Worm (Caenorhabditis elegans) whole organism, mixed stage, embryonic: ENCODE results near the gene cnc-2.

Experiments
- M03D4.4 ChIP-seq: sonication (generic microtip); optimal IDR thresholded peaks from 2 replicates; lab custom pipeline; 2017; ENCODE audit warnings: mild to moderate bottlenecking, missing genetic modification characterization, missing compliant biosample characterization
- bed-3 ChIP-seq: fragments of 200-800 bp; sonication (Bioruptor generic); optimal IDR thresholded peaks from 3 replicates; lab custom pipeline; 2018; ENCODE audit warnings: mild to moderate bottlenecking, missing genetic modification characterization, moderate library complexity, missing compliant biosample characterization
- blmp-1 ChIP-seq: fragments of 150-350 bp; optimal IDR thresholded peaks from 2 replicates; lab custom pipeline; 2014; ENCODE audit warnings: missing biosample characterization, missing genetic modification characterization
- ceh-43 ChIP-seq: fragments of 200-800 bp; sonication (Bioruptor generic); optimal IDR thresholded peaks from 2 replicates; lab custom pipeline; 2018; ENCODE audit warnings: mild to moderate bottlenecking, missing genetic modification characterization, moderate library complexity, missing compliant biosample characterization
- drap-1 ChIP-seq: fragments of 200-800 bp; sonication (Bioruptor generic); optimal IDR thresholded peaks from 3 replicates; lab custom pipeline; 2018; ENCODE audit warnings: mild to moderate bottlenecking, missing genetic modification characterization, missing compliant biosample characterization
- elt-3 ChIP-seq: fragments of 150-350 bp; optimal IDR thresholded peaks from 2 replicates; lab custom pipeline; 2014; ENCODE audit warnings: missing biosample characterization, missing genetic modification characterization
- flh-1 ChIP-seq: fragments of 200-800 bp; sonication (Bioruptor generic); optimal IDR thresholded peaks from 2 replicates; lab custom pipeline; 2018; ENCODE audit warnings: mild to moderate bottlenecking, missing genetic modification characterization, moderate library complexity, missing compliant biosample characterization
- ham-2 ChIP-seq: fragments of 200-800 bp; sonication (Bioruptor generic); optimal IDR thresholded peaks from 2 replicates; lab custom pipeline; 2018; ENCODE audit warnings: mild to moderate bottlenecking, missing genetic modification characterization, missing compliant biosample characterization
- lin-13 ChIP-seq: fragments of 150-350 bp; optimal IDR thresholded peaks from 2 replicates; lab custom pipeline; 2014; ENCODE audit warnings: missing biosample characterization, missing genetic modification characterization
- lin-32 ChIP-seq: fragments of 200-800 bp; sonication (Bioruptor generic); optimal IDR thresholded peaks from 2 replicates; lab custom pipeline; 2018; ENCODE audit warnings: mild to moderate bottlenecking, missing genetic modification characterization, missing compliant biosample characterization
- mab-5 ChIP-seq: fragments of 150-350 bp; optimal IDR thresholded peaks from 2 replicates; lab custom pipeline; 2014; ENCODE audit warnings: missing biosample characterization, missing genetic modification characterization
- mep-1 ChIP-seq: fragments of 150-350 bp; optimal IDR thresholded peaks from 2 replicates; lab custom pipeline; 2017; ENCODE audit warnings: missing biosample characterization, missing genetic modification reagents, missing genetic modification characterization, inconsistent platforms
- nhr-28 ChIP-seq: fragments of 150-350 bp; optimal IDR thresholded peaks from 2 replicates; lab custom pipeline; 2014; ENCODE audit warnings: missing biosample characterization, missing genetic modification characterization
- snpc-4 ChIP-seq: fragments of 150-350 bp; optimal IDR thresholded peaks from 2 replicates; lab custom pipeline; 2014; ENCODE audit warnings: missing biosample characterization, missing genetic modification characterization
- sptf-1 ChIP-seq: sonication (generic microtip); optimal IDR thresholded peaks from 2 replicates; lab custom pipeline; 2017; ENCODE audit warnings: mild to moderate bottlenecking, missing genetic modification characterization, moderate library complexity, missing compliant biosample characterization
- unc-39 ChIP-seq: fragments of 150-350 bp; optimal IDR thresholded peaks from 2 replicates; lab custom pipeline; 2014; ENCODE audit warnings: missing biosample characterization, missing genetic modification characterization
- unc-62 ChIP-seq: fragments of 150-350 bp; optimal IDR thresholded peaks from 2 replicates; lab custom pipeline; 2014; ENCODE audit warnings: missing biosample characterization, missing genetic modification reagents, missing genetic modification characterization
- ztf-11 ChIP-seq: fragments of 150-350 bp; optimal IDR thresholded peaks from 2 replicates; lab custom pipeline; 2014; ENCODE audit warnings: missing biosample characterization, missing genetic modification characterization

cnc-2 gene

DNA sequence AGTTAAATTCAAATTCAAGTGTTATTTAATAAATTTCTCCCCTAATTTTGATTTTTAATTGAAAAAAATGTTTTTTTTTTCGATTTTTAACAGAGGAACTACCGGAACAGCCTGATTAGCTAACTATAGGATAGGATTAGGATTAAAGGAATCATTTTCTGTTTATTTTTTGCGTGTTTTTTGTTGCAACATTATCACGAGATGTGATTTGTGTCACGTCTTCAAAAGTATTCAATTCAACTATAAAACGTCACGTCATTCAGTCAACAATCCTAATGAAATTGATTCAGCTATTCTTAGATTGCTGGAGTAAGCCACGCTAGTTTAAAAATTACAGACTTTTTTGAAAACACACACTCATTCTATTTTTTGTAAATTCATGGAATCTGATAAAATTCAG lies 39.3 kb downstream of the cnc-2 start:
- TF ChIP-seq M03D4.4 (tag; lab: Kevin White, UChicago) (no peak), bed-3 (GFP tag; lab: Kevin White, UChicago) (no peak)

DNA sequence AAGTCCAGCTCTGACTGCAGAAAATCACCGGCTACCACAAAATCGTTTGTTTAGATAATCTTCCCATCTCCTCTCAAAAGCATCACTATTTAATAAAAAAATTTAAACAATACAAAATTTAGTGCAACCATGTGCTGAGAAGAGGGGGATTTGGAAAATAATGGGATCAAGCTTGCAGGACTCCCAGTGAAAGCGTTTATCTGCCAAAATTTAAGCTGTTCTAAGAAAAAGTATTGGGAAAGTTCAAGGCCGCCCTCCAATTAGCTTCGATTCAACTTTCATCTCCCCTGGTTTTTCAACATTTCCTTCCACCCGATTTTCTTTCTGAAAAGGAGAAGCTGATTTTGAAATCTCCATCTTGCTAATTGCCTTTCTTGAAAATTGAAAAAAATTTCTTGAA lies 41.9 kb downstream of the cnc-2 start:
- TF ChIP-seq ceh-43 (GFP tag; lab: Kevin White, UChicago) (no peak), unc-62 (GFP tag; lab: Kevin White, UChicago) (no peak), lin-13 (no peak), drap-1 (no peak), M03D4.4 (tag; lab: Kevin White, UChicago) (no peak), snpc-4 (tag; lab: Kevin White, UChicago) (no peak), ztf-11 (no peak), nhr-28 (no peak), unc-39 (tag; lab: Kevin White, UChicago) (no peak), blmp-1 (no peak), sptf-1 (no peak), flh-1 (GFP tag; lab: Kevin White, UChicago) (no peak), mab-5 (tag; lab: Kevin White, UChicago) (no peak), mep-1 (tag; lab: Kevin White, UChicago) (no peak), elt-3 (tag; lab: Kevin White, UChicago) (no peak), ham-2 (GFP tag; lab: Kevin White, UChicago) (no peak), lin-32 (GFP tag; lab: Kevin White, UChicago) (no peak)
